Fruit fly (Drosophila melanogaster) whole organism, embryonic: ENCODE measurements around the gene CG7497.

Source experiments
- Bgb ChIP-seq: fragments of 200-800 bp; sonication (Bioruptor generic); IDR thresholded peaks from 2 replicates; pipeline ENCODE4 v1.3.6; 2022; ENCODE audit warnings: missing biosample characterization, missing genetic modification characterization; ENCODE audit not compliant: partially characterized antibody
- Bteb2 ChIP-seq: fragments of 200-800 bp; sonication (Bioruptor generic); optimal IDR thresholded peaks from 2 replicates; lab custom pipeline; 2016; ENCODE audit warnings: missing biosample characterization, missing genetic modification characterization
- C15 ChIP-seq: fragments of 200-800 bp; sonication (Bioruptor generic); IDR thresholded peaks from 3 replicates; pipeline ENCODE4 v1.3.6; 2022; ENCODE audit warnings: missing biosample characterization, missing genetic modification characterization
- CG11093 ChIP-seq: fragments of 200-800 bp; sonication (Bioruptor generic); IDR thresholded peaks from 3 replicates; pipeline ENCODE4 v1.3.6; 2022; ENCODE audit warnings: missing biosample characterization, missing genetic modification characterization
- CG11560 ChIP-seq: fragments of 200-800 bp; sonication (Bioruptor generic); IDR thresholded peaks from 3 replicates; pipeline ENCODE4 v1.3.6; 2022; ENCODE audit warnings: missing biosample characterization, missing genetic modification characterization
- CG16815 ChIP-seq: fragments of 200-800 bp; sonication (Bioruptor generic); optimal IDR thresholded peaks from 3 replicates; lab custom pipeline; 2017; ENCODE audit warnings: missing biosample characterization, mild to moderate bottlenecking, missing genetic modification characterization
- CG17361 ChIP-seq: fragments of 200-800 bp; sonication (Bioruptor generic); IDR thresholded peaks from 3 replicates; pipeline ENCODE4 v1.3.6; 2022; ENCODE audit warnings: missing biosample characterization, missing genetic modification characterization
- CG17385 ChIP-seq: fragments of 200-800 bp; sonication (Bioruptor generic); optimal IDR thresholded peaks from 3 replicates; lab custom pipeline; 2018; ENCODE audit warnings: missing biosample characterization, mild to moderate bottlenecking, missing genetic modification characterization
- CG2120 ChIP-seq: fragments of 200-800 bp; sonication (Bioruptor generic); optimal IDR thresholded peaks from 3 replicates; lab custom pipeline; 2016; ENCODE audit warnings: missing biosample characterization, missing genetic modification characterization
- CG2875 ChIP-seq: fragments of 200-800 bp; sonication (Bioruptor generic); optimal IDR thresholded peaks from 2 replicates; lab custom pipeline; 2017; ENCODE audit warnings: missing biosample characterization, mild to moderate bottlenecking, missing genetic modification characterization, missing genetic modification reagents
- CG32767 ChIP-seq: fragments of 200-800 bp; sonication (Bioruptor generic); IDR thresholded peaks from 2 replicates; pipeline ENCODE4 v1.3.6; 2022; ENCODE audit warnings: missing biosample characterization, missing genetic modification characterization
- CG3726 ChIP-seq: fragments of 200-800 bp; sonication (Bioruptor generic); IDR thresholded peaks from 3 replicates; pipeline ENCODE4, ENCODE4 v1.3.6; 2022; ENCODE audit warnings: missing biosample characterization, missing genetic modification characterization
- CG43689 ChIP-seq: fragments of 200-800 bp; sonication (Bioruptor generic); IDR thresholded peaks from 2 replicates; pipeline ENCODE4 v1.3.6; 2022; ENCODE audit warnings: missing biosample characterization, missing genetic modification characterization
- CG4707 ChIP-seq: fragments of 200-800 bp; sonication (Bioruptor generic); optimal IDR thresholded peaks from 2 replicates; lab custom pipeline; 2018; ENCODE audit warnings: missing biosample characterization, mild to moderate bottlenecking, missing genetic modification characterization, moderate library complexity
- CG4854 ChIP-seq: fragments of 200-800 bp; sonication (Bioruptor generic); optimal IDR thresholded peaks from 2 replicates; lab custom pipeline; 2016; ENCODE audit warnings: missing biosample characterization, missing genetic modification characterization, inconsistent platforms
- CG5180 ChIP-seq: fragments of 200-800 bp; sonication (Bioruptor generic); optimal IDR thresholded peaks from 3 replicates; lab custom pipeline; 2017; ENCODE audit warnings: missing biosample characterization, missing genetic modification characterization, mild to moderate bottlenecking, moderate library complexity, missing genetic modification reagents
- CG5953 ChIP-seq: fragments of 200-800 bp; sonication (Bioruptor generic); IDR thresholded peaks from 2 replicates; pipeline ENCODE4 v1.3.6; 2022; ENCODE audit warnings: missing biosample characterization, missing genetic modification characterization
- CG6654 ChIP-seq: fragments of 200-800 bp; sonication (Bioruptor generic); optimal IDR thresholded peaks from 2 replicates; lab custom pipeline; 2017; ENCODE audit warnings: missing biosample characterization, mild to moderate bottlenecking, missing genetic modification characterization
- CG6683 ChIP-seq: fragments of 200-800 bp; sonication (Bioruptor generic); optimal IDR thresholded peaks from 2 replicates; lab custom pipeline; 2017; ENCODE audit warnings: missing biosample characterization, mild to moderate bottlenecking, missing genetic modification characterization, missing genetic modification reagents
- CG7963 ChIP-seq: fragments of 200-800 bp; sonication (Bioruptor generic); IDR thresholded peaks from 3 replicates; pipeline ENCODE4 v1.3.6; 2022; ENCODE audit warnings: missing biosample characterization, missing genetic modification characterization; ENCODE audit not compliant: partially characterized antibody
- CTCF ChIP-seq: fragments of 200-800 bp; sonication (Bioruptor generic); optimal IDR thresholded peaks from 2 replicates; lab custom pipeline; 2017; ENCODE audit warnings: missing biosample characterization, mild to moderate bottlenecking, missing genetic modification characterization, moderate library complexity
- CrebB ChIP-seq: fragments of 200-800 bp; sonication (Bioruptor generic); optimal IDR thresholded peaks from 3 replicates; lab custom pipeline; 2018; ENCODE audit warnings: missing biosample characterization, mild to moderate bottlenecking, missing genetic modification characterization
- Dref ChIP-seq: fragments of 200-800 bp; sonication (Bioruptor generic); IDR thresholded peaks from 2 replicates; pipeline ENCODE4 v1.3.6; 2022; ENCODE audit warnings: missing biosample characterization, missing genetic modification characterization
- HLHmδ ChIP-seq: fragments of 200-800 bp; sonication (Bioruptor generic); optimal IDR thresholded peaks from 2 replicates; lab custom pipeline; 2018; ENCODE audit warnings: missing biosample characterization, mild to moderate bottlenecking, missing genetic modification characterization, moderate library complexity
- Hmx ChIP-seq: fragments of 200-800 bp; sonication (Bioruptor generic); optimal IDR thresholded peaks from 2 replicates; lab custom pipeline; 2016; ENCODE audit warnings: missing biosample characterization, missing genetic modification characterization
- Jarid2 ChIP-seq: fragments of 200-800 bp; sonication (Bioruptor generic); optimal IDR thresholded peaks from 3 replicates; lab custom pipeline; 2017; ENCODE audit warnings: mild to moderate bottlenecking, missing biosample characterization, missing genetic modification reagents, missing genetic modification characterization
- Neu2 ChIP-seq: fragments of 200-800 bp; sonication (Bioruptor generic); optimal IDR thresholded peaks from 3 replicates; lab custom pipeline; 2016; ENCODE audit warnings: missing biosample characterization, missing genetic modification characterization, borderline replicate concordance
- Nf-YB ChIP-seq: fragments of 200-800 bp; sonication (Bioruptor generic); optimal IDR thresholded peaks from 3 replicates; lab custom pipeline; 2019; ENCODE audit warnings: missing biosample characterization, mild to moderate bottlenecking, missing genetic modification characterization, moderate library complexity
- Ptx1 ChIP-seq: fragments of 200-800 bp; sonication (Bioruptor generic); IDR thresholded peaks from 2 replicates; pipeline ENCODE4 v1.3.6; 2022; ENCODE audit warnings: missing biosample characterization, missing genetic modification characterization
- Sox102F ChIP-seq: fragments of 200-800 bp; sonication (Bioruptor generic); optimal IDR thresholded peaks from 2 replicates; lab custom pipeline; 2018; ENCODE audit warnings: missing biosample characterization, mild to moderate bottlenecking, missing genetic modification characterization, moderate library complexity
- Spps ChIP-seq: fragments of 200-800 bp; sonication (Bioruptor generic); optimal IDR thresholded peaks from 2 replicates; lab custom pipeline; 2018; ENCODE audit warnings: missing biosample characterization, mild to moderate bottlenecking, missing genetic modification characterization
- Taf1 ChIP-seq: fragments of 200-800 bp; sonication (Bioruptor generic); IDR thresholded peaks from 2 replicates; pipeline ENCODE4 v1.3.6; 2022; ENCODE audit warnings: missing biosample characterization, missing genetic modification characterization
- Tbp ChIP-seq: fragments of >200 bp; optimal IDR thresholded peaks from 2 replicates; lab custom pipeline; 2018; ENCODE audit warnings: missing biosample characterization, missing genetic modification characterization
- cad ChIP-seq: fragments of >200 bp; optimal IDR thresholded peaks from 2 replicates; lab custom pipeline; 2017; ENCODE audit warnings: missing biosample characterization, missing genetic modification characterization
- chinmo ChIP-seq: fragments of 200-800 bp; sonication (Bioruptor generic); IDR thresholded peaks from 4 replicates; pipeline ENCODE4 v1.3.6; 2022; ENCODE audit warnings: missing biosample characterization, missing genetic modification characterization; ENCODE audit not compliant: partially characterized antibody
- eve ChIP-seq, 2 experiments: fragments of >200 bp; optimal IDR thresholded peaks; 2 replicates each; lab custom pipeline; 2017; ENCODE audit warnings: missing biosample characterization in 2 of 2, missing genetic modification characterization in 2 of 2
- ewg ChIP-seq: fragments of 200-800 bp; sonication (Bioruptor generic); optimal IDR thresholded peaks from 3 replicates; lab custom pipeline; 2017; ENCODE audit warnings: mild to moderate bottlenecking, missing biosample characterization, missing genetic modification reagents, missing genetic modification characterization
- exex ChIP-seq: fragments of 200-800 bp; sonication (Bioruptor generic); optimal IDR thresholded peaks from 4 replicates; lab custom pipeline; 2018; ENCODE audit warnings: missing biosample characterization, mild to moderate bottlenecking, missing genetic modification characterization, moderate library complexity
- gt ChIP-seq: fragments of 200-800 bp; sonication (Bioruptor generic); IDR thresholded peaks from 2 replicates; pipeline ENCODE4 v1.3.6; 2022; ENCODE audit warnings: missing biosample characterization, missing genetic modification characterization
- ind ChIP-seq: fragments of 200-800 bp; sonication (Bioruptor generic); optimal IDR thresholded peaks from 3 replicates; lab custom pipeline; 2016; ENCODE audit warnings: missing biosample characterization, missing genetic modification characterization
- org-1 ChIP-seq: fragments of 200-800 bp; sonication (Bioruptor generic); optimal IDR thresholded peaks from 2 replicates; lab custom pipeline; 2017; ENCODE audit warnings: missing biosample characterization, missing genetic modification characterization
- pita ChIP-seq: fragments of 200-800 bp; sonication (Bioruptor generic); optimal IDR thresholded peaks from 2 replicates; lab custom pipeline; 2017; ENCODE audit warnings: missing biosample characterization, mild to moderate bottlenecking, missing genetic modification characterization
- pzg ChIP-seq: fragments of 200-800 bp; sonication (Bioruptor generic); optimal IDR thresholded peaks from 3 replicates; lab custom pipeline; 2018; ENCODE audit warnings: missing biosample characterization, mild to moderate bottlenecking, missing genetic modification characterization, moderate library complexity
- sc ChIP-seq, 3 experiments: fragments of >200 bp in 2 of 3; fragments of 200-800 bp in 1 of 3; sonication (Bioruptor generic) in 1 of 3; optimal IDR thresholded peaks; 2 replicates in 2 of 3; 3 replicates in 1 of 3; lab custom pipeline; 2017; ENCODE audit warnings: mild to moderate bottlenecking in 1 of 3, missing biosample characterization in 1 of 3, missing genetic modification characterization in 1 of 3, missing genetic modification reagents in 1 of 3
- trem ChIP-seq: fragments of 200-800 bp; optimal IDR thresholded peaks from 3 replicates; lab custom pipeline; 2019; ENCODE audit warnings: missing biosample characterization, mild to moderate bottlenecking, missing genetic modification characterization, moderate library complexity
- unpg ChIP-seq: fragments of 200-800 bp; sonication (Bioruptor generic); optimal IDR thresholded peaks from 3 replicates; lab custom pipeline; 2018; ENCODE audit warnings: missing biosample characterization, mild to moderate bottlenecking, missing genetic modification characterization, moderate library complexity
- vnd ChIP-seq: fragments of 200-800 bp; sonication (Bioruptor generic); IDR thresholded peaks from 3 replicates; pipeline ENCODE4 v1.3.6; 2022; ENCODE audit warnings: missing biosample characterization, missing genetic modification characterization; ENCODE audit not compliant: partially characterized antibody
- z ChIP-seq: fragments of 200-800 bp; sonication (Bioruptor generic); IDR thresholded peaks from 3 replicates; pipeline ENCODE4 v1.3.6; 2022; ENCODE audit warnings: missing biosample characterization, missing genetic modification characterization

CG7497 gene

dm6 chr3L:17610896-17611711 is 22.1 kb upstream of the CG7497 start (continued):
- no peak for TF ChIP-seq Tbp
- TF ChIP-seq Bgb (GFP tag; lab: Robert Waterston, UW), result 0 out of 2 replicates have a peak, but pooled peaks have one; percentile 15
- 0 out of 3 replicates have a peak, but pooled peaks have one; percentile 18 for TF ChIP-seq CG11093 (GFP tag; lab: Robert Waterston, UW)
- TF ChIP-seq CG6683 (GFP tag; lab: Kevin White, UChicago), result no peak
- TF ChIP-seq CG3726 (GFP tag; lab: Robert Waterston, UW), result no peak
- no peak for TF ChIP-seq cad (GFP tag; lab: Kevin White, UChicago)
- peak; percentile 23 for TF ChIP-seq CG5180
- peak; percentile 95 for TF ChIP-seq CG17361 (GFP tag; lab: Robert Waterston, UW)
- peak; percentile 70 for TF ChIP-seq ewg (GFP tag; lab: Kevin White, UChicago)
- no peak for TF ChIP-seq Bteb2 (GFP tag; lab: Kevin White, UChicago)
- peak; percentile 43 for TF ChIP-seq Nf-YB (GFP tag; lab: Kevin White, UChicago)
- no peak for TF ChIP-seq C15 (GFP tag; lab: Robert Waterston, UW)
- 0 out of 2 replicates have a peak, but pooled peaks have one; percentile 24 for TF ChIP-seq CG32767
- TF ChIP-seq Sox102F (GFP tag; lab: Kevin White, UChicago), result peak; percentile 83
- peak; percentile 41 for TF ChIP-seq ind
- TF ChIP-seq vnd (GFP tag; lab: Robert Waterston, UW), result no peak
- 0 out of 3 replicates have a peak, but pooled peaks have one; percentile 44 for TF ChIP-seq z (GFP tag; lab: Robert Waterston, UW)
- TF ChIP-seq trem (tag; lab: Kevin White, UChicago), result peak; percentile 68
- TF ChIP-seq CG6654 (GFP tag; lab: Kevin White, UChicago), result peak; percentile 65
- no peak for TF ChIP-seq CrebB (tag; lab: Kevin White, UChicago)
- peak; percentile 58 for TF ChIP-seq unpg (GFP tag; lab: Kevin White, UChicago)
- TF ChIP-seq gt (GFP tag; lab: Robert Waterston, UW), result no peak
- TF ChIP-seq Dref (GFP tag; lab: Robert Waterston, UW), result no peak
- 0 out of 3 replicates have a peak, but pooled peaks have one; percentile 25 for TF ChIP-seq CG11560 (tag; lab: Robert Waterston, UW)
- no peak for TF ChIP-seq HLHmδ (GFP tag; lab: Kevin White, UChicago)
- no peak for TF ChIP-seq pita
- no peak for TF ChIP-seq CG2120
- TF ChIP-seq org-1, result peak; percentile 6
- TF ChIP-seq CG43689 (GFP tag; lab: Robert Waterston, UW), result no peak
- TF ChIP-seq CG7963, result no peak
- peak in 1 of 2 experiments; percentile 87 for TF ChIP-seq eve (GFP tag; optimal IDR thresholded peaks at IDR 0.05; lab: Kevin White, UChicago)
- peak; percentile 46 for TF ChIP-seq CG4707 (GFP tag; lab: Kevin White, UChicago)
- no peak for TF ChIP-seq Neu2 (GFP tag; lab: Kevin White, UChicago)
- TF ChIP-seq Spps, result peak; percentile 67
- TF ChIP-seq CTCF (GFP tag; lab: Kevin White, UChicago), result peak; percentile 1
- no peak for TF ChIP-seq Hmx (GFP tag; lab: Kevin White, UChicago)
- TF ChIP-seq Jarid2 (GFP tag; lab: Kevin White, UChicago), result peak; percentile 36
- TF ChIP-seq CG16815 (GFP tag; lab: Kevin White, UChicago), result peak; percentile 68
- TF ChIP-seq pzg (GFP tag; lab: Kevin White, UChicago), result no peak
- no peak for TF ChIP-seq Taf1 (GFP tag; lab: Robert Waterston, UW)
- peak; percentile 31; the same call in 1 of the 2 replicates for TF ChIP-seq Ptx1 (GFP tag; lab: Robert Waterston, UW)
- TF ChIP-seq CG2875, result peak; percentile 43
- TF ChIP-seq sc (optimal IDR thresholded peaks at IDR 0.05; lab: Kevin White, UChicago), result no peak
- TF ChIP-seq sc (GFP tag; optimal IDR thresholded peaks at IDR 0.05; lab: Kevin White, UChicago), result peak; percentile 86
- TF ChIP-seq CG4854 (GFP tag; lab: Kevin White, UChicago), result no peak
- no peak for TF ChIP-seq CG5953 (GFP tag; lab: Robert Waterston, UW)
- TF ChIP-seq chinmo (GFP tag; lab: Robert Waterston, UW), result no peak
- no peak for TF ChIP-seq exex (tag; lab: Kevin White, UChicago)
- peak; percentile 69 for TF ChIP-seq CG17385 (GFP tag; lab: Kevin White, UChicago)
